Fruit fly (Drosophila melanogaster): ENCODE data around the gene CG10019.

- TF ChIP-seq CG7368 (GFP tag; optimal IDR thresholded peaks at IDR 0.05) (no peak), CG11294 (GFP tag; IDR thresholded peaks at IDR 0.05) (no peak), CG6163 (GFP tag; IDR thresholded peaks at IDR 0.05) (no peak), achi (GFP tag; optimal IDR thresholded peaks at IDR 0.05) (no peak), Gug (GFP tag; IDR thresholded peaks at IDR 0.05) (no peak), CG8119 (GFP tag; IDR thresholded peaks at IDR 0.05) (no peak), CG6808 (GFP tag; optimal IDR thresholded peaks at IDR 0.05) (no peak), Hr38 (GFP tag; optimal IDR thresholded peaks at IDR 0.05) (no peak), CG8632 (GFP tag; optimal IDR thresholded peaks at IDR 0.05) (no peak), Eip78C (GFP tag) (no peak), fd59A (GFP tag; optimal IDR thresholded peaks at IDR 0.05) (no peak), CG11902 (GFP tag; optimal IDR thresholded peaks at IDR 0.05) (no peak), CG8319 (GFP tag; optimal IDR thresholded peaks at IDR 0.05) (no peak)
These were observed 47.2 kb downstream of the CG10019 start for dm6 chr2L:3777485-3777884.
